Worm (Caenorhabditis elegans) whole organism, late embryonic: ENCODE results near the gene F39F10.3.

Experiments used
- C08G9.2 ChIP-seq: sonication (generic microtip); optimal IDR thresholded peaks from 2 replicates; lab custom pipeline; 2016; ENCODE audit warnings: mild to moderate bottlenecking, missing genetic modification characterization, moderate library complexity, missing compliant biosample characterization
- C38D4.7 ChIP-seq: fragments of 200-800 bp; sonication (Bioruptor generic); optimal IDR thresholded peaks from 2 replicates; lab custom pipeline; 2018; ENCODE audit warnings: mild to moderate bottlenecking, missing genetic modification characterization, moderate library complexity, missing compliant biosample characterization
- F13H6.1 ChIP-seq: sonication (generic microtip); optimal IDR thresholded peaks from 2 replicates; lab custom pipeline; 2016; ENCODE audit warnings: missing genetic modification characterization, missing compliant biosample characterization
- K02D7.2 ChIP-seq: sonication (generic microtip); optimal IDR thresholded peaks from 2 replicates; lab custom pipeline; 2017; ENCODE audit warnings: mild to moderate bottlenecking, missing genetic modification characterization, missing compliant biosample characterization
- K09A11.1 ChIP-seq: sonication (generic microtip); optimal IDR thresholded peaks from 2 replicates; lab custom pipeline; 2017; ENCODE audit warnings: antibody characterized with exemption, mild to moderate bottlenecking, missing genetic modification characterization, missing compliant biosample characterization; ENCODE audit not compliant: insufficient read depth
- ahr-1 ChIP-seq: sonication (generic microtip); optimal IDR thresholded peaks from 2 replicates; lab custom pipeline; 2016; ENCODE audit warnings: missing genetic modification characterization, missing compliant biosample characterization
- ceh-14 ChIP-seq: sonication (generic microtip); optimal IDR thresholded peaks from 2 replicates; lab custom pipeline; 2016; ENCODE audit warnings: missing genotype, missing genetic modification characterization, missing compliant biosample characterization
- ceh-18 ChIP-seq: sonication (generic microtip); optimal IDR thresholded peaks from 2 replicates; lab custom pipeline; 2016; ENCODE audit warnings: missing genetic modification characterization, missing compliant biosample characterization
- ceh-2 ChIP-seq: sonication (generic microtip); optimal IDR thresholded peaks from 2 replicates; lab custom pipeline; 2016; ENCODE audit warnings: missing genotype, missing genetic modification characterization, missing compliant biosample characterization
- ceh-22 ChIP-seq: sonication (generic microtip); optimal IDR thresholded peaks from 2 replicates; lab custom pipeline; 2017; ENCODE audit warnings: missing biosample characterization, missing genetic modification characterization
- ceh-24 ChIP-seq: sonication (generic microtip); optimal IDR thresholded peaks from 2 replicates; lab custom pipeline; 2016; ENCODE audit warnings: mild to moderate bottlenecking, missing genetic modification characterization, missing compliant biosample characterization
- ceh-34 ChIP-seq: sonication (generic microtip); optimal IDR thresholded peaks from 2 replicates; lab custom pipeline; 2016; ENCODE audit warnings: mild to moderate bottlenecking, missing genetic modification characterization, missing compliant biosample characterization
- ceh-45 ChIP-seq: fragments of 200-800 bp; sonication (Bioruptor generic); IDR thresholded peaks from 2 replicates; pipeline ENCODE4 v1.3.6; 2022; ENCODE audit warnings: missing genetic modification reagents, missing genetic modification characterization, missing compliant biosample characterization
- ceh-48 ChIP-seq: sonication (generic microtip); optimal IDR thresholded peaks from 2 replicates; lab custom pipeline; 2016; ENCODE audit warnings: missing genetic modification characterization, inconsistent platforms, missing compliant biosample characterization
- ceh-9 ChIP-seq: sonication (generic microtip); optimal IDR thresholded peaks from 2 replicates; lab custom pipeline; 2016; ENCODE audit warnings: mild to moderate bottlenecking, missing genetic modification characterization, inconsistent platforms, missing compliant biosample characterization
- che-1 ChIP-seq: sonication (generic microtip); optimal IDR thresholded peaks from 2 replicates; lab custom pipeline; 2016; ENCODE audit warnings: mild to moderate bottlenecking, missing genetic modification characterization, missing compliant biosample characterization
- dmd-4 ChIP-seq: sonication (generic microtip); optimal IDR thresholded peaks from 2 replicates; lab custom pipeline; 2016; ENCODE audit warnings: borderline replicate concordance, missing genetic modification characterization, missing compliant biosample characterization
- dve-1 ChIP-seq: sonication (generic microtip); optimal IDR thresholded peaks from 2 replicates; lab custom pipeline; 2017; ENCODE audit warnings: antibody characterized with exemption, mild to moderate bottlenecking, missing genetic modification characterization, missing compliant biosample characterization
- elt-2 ChIP-seq: sonication (generic microtip); optimal IDR thresholded peaks from 2 replicates; lab custom pipeline; 2016; ENCODE audit warnings: missing genetic modification reagents, missing genetic modification characterization, missing compliant biosample characterization
- elt-4 ChIP-seq: sonication (generic microtip); optimal IDR thresholded peaks from 2 replicates; lab custom pipeline; 2016; ENCODE audit warnings: missing genetic modification characterization, missing compliant biosample characterization
- fax-1 ChIP-seq: sonication (generic microtip); optimal IDR thresholded peaks from 2 replicates; lab custom pipeline; 2016; ENCODE audit warnings: missing genotype, missing genetic modification characterization, missing compliant biosample characterization
- gmeb-2 ChIP-seq: sonication (generic microtip); optimal IDR thresholded peaks from 2 replicates; lab custom pipeline; 2016; ENCODE audit warnings: missing genetic modification characterization, inconsistent platforms, missing compliant biosample characterization
- hlh-13 ChIP-seq: fragments of 200-800 bp; sonication (Bioruptor generic); optimal IDR thresholded peaks from 2 replicates; lab custom pipeline; 2018; ENCODE audit warnings: mild to moderate bottlenecking, missing genetic modification characterization, missing compliant biosample characterization
- hlh-15 ChIP-seq: sonication (generic microtip); optimal IDR thresholded peaks from 2 replicates; lab custom pipeline; 2016; ENCODE audit warnings: missing genetic modification characterization, missing compliant biosample characterization
- hlh-30 ChIP-seq: sonication (generic microtip); optimal IDR thresholded peaks from 2 replicates; lab custom pipeline; 2017; ENCODE audit warnings: antibody characterized with exemption, missing genetic modification characterization, missing compliant biosample characterization; ENCODE audit not compliant: insufficient read depth
- hlh-6 ChIP-seq: sonication (generic microtip); optimal IDR thresholded peaks from 2 replicates; lab custom pipeline; 2016; ENCODE audit warnings: missing genotype, missing genetic modification characterization, missing compliant biosample characterization
- lin-11 ChIP-seq: fragments of 200-800 bp; sonication (Bioruptor generic); optimal IDR thresholded peaks from 2 replicates; lab custom pipeline; 2018; ENCODE audit warnings: mild to moderate bottlenecking, missing genetic modification characterization, missing compliant biosample characterization
- madf-2 ChIP-seq: sonication (generic microtip); optimal IDR thresholded peaks from 2 replicates; lab custom pipeline; 2017; ENCODE audit warnings: missing genetic modification characterization, missing compliant biosample characterization
- mec-3 ChIP-seq: sonication (generic microtip); optimal IDR thresholded peaks from 2 replicates; lab custom pipeline; 2016; ENCODE audit warnings: borderline replicate concordance, missing genetic modification characterization, missing compliant biosample characterization
- nfya-1 ChIP-seq: sonication (generic microtip); optimal IDR thresholded peaks from 2 replicates; lab custom pipeline; 2017; ENCODE audit warnings: missing genetic modification characterization, mild to moderate bottlenecking, missing compliant biosample characterization, antibody characterized with exemption, moderate library complexity
- nhr-11 ChIP-seq: fragments of 150-350 bp; optimal IDR thresholded peaks from 2 replicates; lab custom pipeline; 2014; ENCODE audit warnings: missing biosample characterization, missing genetic modification characterization
- nhr-232 ChIP-seq: sonication (generic microtip); optimal IDR thresholded peaks from 2 replicates; lab custom pipeline; 2016; ENCODE audit warnings: missing genetic modification characterization, missing compliant biosample characterization
- npax-4 ChIP-seq: sonication (generic microtip); optimal IDR thresholded peaks from 2 replicates; lab custom pipeline; 2016; ENCODE audit warnings: missing genetic modification characterization, missing compliant biosample characterization
- pag-3 ChIP-seq: sonication (generic microtip); optimal IDR thresholded peaks from 2 replicates; lab custom pipeline; 2016; ENCODE audit warnings: missing compliant biosample characterization, missing genetic modification characterization, borderline replicate concordance
- pax-1 ChIP-seq: fragments of 150-350 bp; optimal IDR thresholded peaks from 2 replicates; lab custom pipeline; 2014; ENCODE audit warnings: missing biosample characterization, missing genetic modification characterization
- pha-2 ChIP-seq: sonication (generic microtip); optimal IDR thresholded peaks from 2 replicates; lab custom pipeline; 2017; ENCODE audit warnings: mild to moderate bottlenecking, missing genetic modification characterization, missing compliant biosample characterization
- pha-4 ChIP-seq: fragments of 150-350 bp; optimal IDR thresholded peaks from 2 replicates; lab custom pipeline; 2018; ENCODE audit warnings: missing biosample characterization, missing genetic modification reagents, missing genetic modification characterization
- pqm-1 ChIP-seq: sonication (generic microtip); optimal IDR thresholded peaks from 2 replicates; lab custom pipeline; 2016; ENCODE audit warnings: missing genetic modification characterization, missing compliant biosample characterization
- pros-1 ChIP-seq: fragments of 150-350 bp; optimal IDR thresholded peaks from 2 replicates; lab custom pipeline; 2014; ENCODE audit warnings: missing biosample characterization, missing genetic modification reagents, missing genetic modification characterization
- sox-4 ChIP-seq: sonication (generic microtip); optimal IDR thresholded peaks from 2 replicates; lab custom pipeline; 2017; ENCODE audit warnings: mild to moderate bottlenecking, missing genetic modification characterization, inconsistent platforms, missing compliant biosample characterization
- syd-9 ChIP-seq: sonication (generic microtip); optimal IDR thresholded peaks from 2 replicates; lab custom pipeline; 2016; ENCODE audit warnings: mild to moderate bottlenecking, missing genetic modification characterization, moderate library complexity, missing compliant biosample characterization
- tbx-7 ChIP-seq: sonication (generic microtip); optimal IDR thresholded peaks from 2 replicates; lab custom pipeline; 2016; ENCODE audit warnings: missing genotype, missing genetic modification characterization, missing compliant biosample characterization
- unc-42 ChIP-seq: sonication (generic microtip); optimal IDR thresholded peaks from 2 replicates; lab custom pipeline; 2016; ENCODE audit warnings: missing genotype, missing genetic modification characterization, missing compliant biosample characterization
- unc-55 ChIP-seq: sonication (generic microtip); optimal IDR thresholded peaks from 2 replicates; lab custom pipeline; 2017; ENCODE audit warnings: missing biosample characterization, missing genetic modification reagents, missing genetic modification characterization
- unc-86 ChIP-seq: sonication (generic microtip); optimal IDR thresholded peaks from 2 replicates; lab custom pipeline; 2016; ENCODE audit warnings: missing genetic modification characterization, missing compliant biosample characterization
- ztf-16 ChIP-seq: sonication (generic microtip); optimal IDR thresholded peaks from 2 replicates; lab custom pipeline; 2017; ENCODE audit warnings: missing genetic modification characterization, missing compliant biosample characterization

Gene F39F10.3

DNA sequence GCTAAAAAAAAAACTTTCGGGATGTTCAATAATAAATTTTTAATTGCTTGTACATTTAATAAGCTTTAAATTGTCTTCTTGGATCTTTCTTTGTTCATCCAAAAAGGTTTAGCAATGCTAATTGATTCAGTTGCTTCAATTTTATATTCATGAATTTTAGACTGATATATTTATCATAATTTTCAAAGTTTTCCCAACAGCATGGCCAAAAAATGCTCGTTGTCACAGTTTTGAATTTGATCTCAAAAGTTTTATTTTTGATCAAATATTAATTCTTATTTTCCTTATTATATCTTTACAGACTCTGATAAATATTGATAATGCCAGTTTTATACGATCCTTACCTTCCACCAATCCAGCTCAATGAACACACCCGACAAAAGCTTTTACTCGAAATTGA lies 29.8 kb downstream of the F39F10.3 start, which contains the start of gene fbxb-114:
Gene fbxb-114 (plus strand): TSS at position 301 of the 400 bp plus-strand sequence.
- TF ChIP-seq nhr-232 (tag; lab: Kevin White, UChicago) (no peak), madf-2 (no peak), pha-2 (tag; lab: Kevin White, UChicago) (no peak), hlh-13 (no peak), hlh-6 (tag; lab: Kevin White, UChicago) (no peak), sox-4 (tag; lab: Kevin White, UChicago) (no peak), K09A11.1 (tag; lab: Kevin White, UChicago) (no peak), npax-4 (tag; lab: Kevin White, UChicago) (no peak), gmeb-2 (no peak), mec-3 (tag; lab: Kevin White, UChicago) (no peak), ahr-1 (tag; lab: Kevin White, UChicago) (no peak), ztf-16 (tag; lab: Kevin White, UChicago) (no peak), ceh-2 (tag; lab: Kevin White, UChicago) (no peak), unc-86 (no peak), ceh-24 (tag; lab: Kevin White, UChicago) (no peak)
- TF ChIP-seq, all 69 proteins: peak for 0

- TF ChIP-seq elt-4 (tag; lab: Kevin White, UChicago) (no peak), che-1 (tag; lab: Kevin White, UChicago) (no peak), hlh-13 (no peak), madf-2 (no peak), elt-2 (no peak), ceh-14 (no peak), F13H6.1 (tag; lab: Kevin White, UChicago) (no peak), C38D4.7 (GFP tag; lab: Kevin White, UChicago) (no peak), fax-1 (tag; lab: Kevin White, UChicago) (no peak), ceh-34 (tag; lab: Kevin White, UChicago) (no peak), pag-3 (tag; lab: Kevin White, UChicago) (no peak), ceh-24 (tag; lab: Kevin White, UChicago) (no peak), hlh-15 (tag; lab: Kevin White, UChicago) (no peak)
These were observed 31.9 kb downstream of the F39F10.3 start, which contains the start of gene C30E1.4 for ce11 chrX:16923636-16924035. C30E1.4 (plus strand) TSS chrX:16923936.

DNA sequence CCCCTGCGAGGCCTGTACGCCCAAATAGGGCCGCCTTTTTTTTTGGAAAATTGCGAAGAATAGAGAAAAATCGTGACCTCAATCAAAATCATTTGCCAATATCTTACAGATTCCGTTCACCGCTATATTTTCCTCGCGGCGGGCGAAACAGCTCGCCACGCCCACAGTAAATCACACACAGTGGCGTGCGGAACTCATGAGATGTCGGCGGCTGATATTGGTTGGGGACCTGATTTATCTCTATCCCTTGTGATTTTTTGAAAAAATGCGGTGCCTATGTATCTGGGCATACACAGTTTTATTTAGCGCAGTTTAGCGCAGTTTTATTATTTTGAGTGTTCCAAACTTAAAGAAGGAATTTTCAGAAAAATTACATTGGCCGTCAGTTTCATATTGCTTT lies 33.6 kb downstream of the F39F10.3 start:
- TF ChIP-seq K09A11.1 (tag; lab: Kevin White, UChicago) (no peak), hlh-30 (tag; lab: Kevin White, UChicago) (no peak), dve-1 (no peak), pros-1 (tag; lab: Kevin White, UChicago) (no peak), unc-42 (tag; lab: Kevin White, UChicago) (no peak), pax-1 (tag; lab: Kevin White, UChicago) (no peak), pha-2 (tag; lab: Kevin White, UChicago) (no peak), lin-11 (tag; lab: Kevin White, UChicago) (no peak), ceh-22 (no peak), ceh-9 (tag; lab: Kevin White, UChicago) (no peak), hlh-6 (tag; lab: Kevin White, UChicago) (no peak)

- TF ChIP-seq syd-9 (tag; lab: Kevin White, UChicago) (peak; percentile 66), F13H6.1 (tag; lab: Kevin White, UChicago) (no peak), ceh-34 (tag; lab: Kevin White, UChicago) (peak; percentile 71), tbx-7 (tag; lab: Kevin White, UChicago) (peak; percentile 47), pha-2 (tag; lab: Kevin White, UChicago) (peak; percentile 72), C08G9.2 (peak; percentile 41), ceh-48 (tag; lab: Kevin White, UChicago) (peak; percentile 56), nhr-232 (tag; lab: Kevin White, UChicago) (peak; percentile 81), pha-4 (no peak), K02D7.2 (tag; lab: Kevin White, UChicago) (no peak), unc-55 (GFP tag; lab: Kevin White, UChicago) (no peak), pqm-1 (no peak), unc-42 (tag; lab: Kevin White, UChicago) (no peak), ceh-45 (peak; percentile 50; the same call in 1 of the 2 replicates), ceh-18 (tag; lab: Kevin White, UChicago) (no peak), nfya-1 (tag; lab: Kevin White, UChicago) (peak; percentile 38), dmd-4 (peak; percentile 67), che-1 (tag; lab: Kevin White, UChicago) (peak; percentile 75), elt-4 (tag; lab: Kevin White, UChicago) (no peak), nhr-11 (tag; lab: Kevin White, UChicago) (no peak), npax-4 (tag; lab: Kevin White, UChicago) (peak; percentile 51), hlh-6 (tag; lab: Kevin White, UChicago) (peak; percentile 70)
These were observed 36.3 kb downstream of the F39F10.3 start for ce11 chrX:16928087-16928486.
